Fruit fly (Drosophila melanogaster) whole organism, embryonic: ENCODE data around the gene Nep2.

Source experiments
- Bgb ChIP-seq: fragments of 200-800 bp; sonication (Bioruptor generic); IDR thresholded peaks from 2 replicates; pipeline ENCODE4 v1.3.6; 2022; ENCODE audit warnings: missing biosample characterization, missing genetic modification characterization; ENCODE audit not compliant: partially characterized antibody
- C15 ChIP-seq: fragments of 200-800 bp; sonication (Bioruptor generic); IDR thresholded peaks from 3 replicates; pipeline ENCODE4 v1.3.6; 2022; ENCODE audit warnings: missing biosample characterization, missing genetic modification characterization
- CG10654 ChIP-seq: fragments of 200-800 bp; sonication (Bioruptor generic); optimal IDR thresholded peaks from 2 replicates; lab custom pipeline; 2016; ENCODE audit warnings: missing biosample characterization, missing genetic modification characterization
- CG13287 ChIP-seq: fragments of 200-800 bp; sonication (Bioruptor generic); IDR thresholded peaks from 2 replicates; pipeline ENCODE4 v1.3.6; 2022; ENCODE audit warnings: missing biosample characterization, missing genetic modification characterization; ENCODE audit not compliant: partially characterized antibody
- CG14860 ChIP-seq: fragments of 200-800 bp; sonication (Bioruptor generic); IDR thresholded peaks from 3 replicates; pipeline ENCODE4 v1.3.6; 2022; ENCODE audit warnings: missing biosample characterization, missing genetic modification characterization; ENCODE audit not compliant: partially characterized antibody
- CG15514 ChIP-seq: fragments of 200-800 bp; sonication (Bioruptor generic); optimal IDR thresholded peaks from 3 replicates; lab custom pipeline; 2017; ENCODE audit warnings: missing biosample characterization, missing genetic modification characterization, mild to moderate bottlenecking, moderate library complexity, missing genetic modification reagents
- CG16779 ChIP-seq: fragments of 200-800 bp; sonication (Bioruptor generic); IDR thresholded peaks from 2 replicates; pipeline ENCODE4 v1.3.6; 2022; ENCODE audit warnings: missing biosample characterization, missing genetic modification characterization
- CG1832 ChIP-seq: fragments of 200-800 bp; sonication (Bioruptor generic); optimal IDR thresholded peaks from 2 replicates; lab custom pipeline; 2017; ENCODE audit warnings: missing biosample characterization, mild to moderate bottlenecking, missing genetic modification characterization, inconsistent platforms
- CG2120 ChIP-seq: fragments of 200-800 bp; sonication (Bioruptor generic); optimal IDR thresholded peaks from 3 replicates; lab custom pipeline; 2016; ENCODE audit warnings: missing biosample characterization, missing genetic modification characterization
- CG30020 ChIP-seq: fragments of 200-800 bp; optimal IDR thresholded peaks from 2 replicates; lab custom pipeline; 2019; ENCODE audit warnings: missing biosample characterization, mild to moderate bottlenecking, missing genetic modification characterization, moderate library complexity
- CG3407 ChIP-seq: fragments of 200-800 bp; sonication (Bioruptor generic); optimal IDR thresholded peaks from 2 replicates; lab custom pipeline; 2018; ENCODE audit warnings: missing biosample characterization, mild to moderate bottlenecking, missing genetic modification characterization
- CG34376 ChIP-seq: fragments of 200-800 bp; sonication (Bioruptor generic); optimal IDR thresholded peaks from 2 replicates; lab custom pipeline; 2018; ENCODE audit warnings: missing biosample characterization, mild to moderate bottlenecking, missing genetic modification characterization
- CG4282 ChIP-seq: fragments of 200-800 bp; sonication (Bioruptor generic); optimal IDR thresholded peaks from 2 replicates; lab custom pipeline; 2016; ENCODE audit warnings: missing biosample characterization, missing genetic modification characterization
- CG6765 ChIP-seq: fragments of 200-800 bp; sonication (Bioruptor generic); optimal IDR thresholded peaks from 3 replicates; lab custom pipeline; 2017; ENCODE audit warnings: missing biosample characterization, mild to moderate bottlenecking, missing genetic modification characterization
- CG7271 ChIP-seq: fragments of 200-800 bp; sonication (Bioruptor generic); optimal IDR thresholded peaks from 2 replicates; lab custom pipeline; 2018; ENCODE audit warnings: missing biosample characterization, mild to moderate bottlenecking, missing genetic modification characterization, moderate library complexity
- CG7963 ChIP-seq: fragments of 200-800 bp; sonication (Bioruptor generic); IDR thresholded peaks from 3 replicates; pipeline ENCODE4 v1.3.6; 2022; ENCODE audit warnings: missing biosample characterization, missing genetic modification characterization; ENCODE audit not compliant: partially characterized antibody
- CrebB ChIP-seq: fragments of 200-800 bp; sonication (Bioruptor generic); optimal IDR thresholded peaks from 3 replicates; lab custom pipeline; 2018; ENCODE audit warnings: missing biosample characterization, mild to moderate bottlenecking, missing genetic modification characterization
- D19B ChIP-seq: fragments of 200-800 bp; sonication (Bioruptor generic); optimal IDR thresholded peaks from 2 replicates; lab custom pipeline; 2017; ENCODE audit warnings: missing biosample characterization, mild to moderate bottlenecking, missing genetic modification characterization
- Dfd ChIP-seq, 2 experiments: fragments of >200 bp; optimal IDR thresholded peaks; 2 replicates each; lab custom pipeline; 2017; ENCODE audit warnings: missing biosample characterization in 2 of 2, missing genetic modification characterization in 2 of 2
- Dll ChIP-seq: fragments of 200-800 bp; sonication (Bioruptor generic); IDR thresholded peaks from 4 replicates; pipeline ENCODE4 v1.3.6; 2022; ENCODE audit warnings: missing biosample characterization, missing genetic modification characterization; ENCODE audit not compliant: partially characterized antibody
- Lpt ChIP-seq: fragments of >200 bp; optimal IDR thresholded peaks from 2 replicates; lab custom pipeline; 2018; ENCODE audit warnings: missing biosample characterization, missing genetic modification characterization
- Nf-YC ChIP-seq: fragments of 200-800 bp; optimal IDR thresholded peaks from 3 replicates; lab custom pipeline; 2019; ENCODE audit warnings: missing biosample characterization, mild to moderate bottlenecking, missing genetic modification characterization, moderate library complexity
- Oaz ChIP-seq: fragments of 200-800 bp; sonication (Bioruptor generic); IDR thresholded peaks from 2 replicates; pipeline ENCODE4 v1.3.6; 2022; ENCODE audit warnings: missing biosample characterization, missing genetic modification characterization
- Pdp1 ChIP-seq, 2 experiments: fragments of 200-800 bp; sonication (Bioruptor generic); optimal IDR thresholded peaks; 3 replicates each; lab custom pipeline; 2016; ENCODE audit warnings: missing biosample characterization in 2 of 2, missing genetic modification characterization in 2 of 2, mild to moderate bottlenecking in 1 of 2, moderate library complexity in 1 of 2
- Rfx ChIP-seq: fragments of 200-800 bp; sonication (Bioruptor generic); IDR thresholded peaks from 2 replicates; pipeline ENCODE4 v1.3.6; 2022; ENCODE audit warnings: missing biosample characterization, missing genetic modification characterization
- Rx ChIP-seq: fragments of 200-800 bp; sonication (Bioruptor generic); IDR thresholded peaks from 2 replicates; pipeline ENCODE4 v1.3.6; 2022; ENCODE audit warnings: missing biosample characterization, missing genetic modification characterization
- Scr ChIP-seq: fragments of 200-800 bp; sonication (Bioruptor generic); IDR thresholded peaks from 2 replicates; pipeline ENCODE4 v1.3.6; 2022; ENCODE audit warnings: missing biosample characterization, missing genetic modification characterization; ENCODE audit not compliant: partially characterized antibody
- Sin3A ChIP-seq: fragments of >200 bp; optimal IDR thresholded peaks from 2 replicates; lab custom pipeline; 2018
- Usf ChIP-seq: fragments of 200-800 bp; sonication (Bioruptor generic); optimal IDR thresholded peaks from 2 replicates; lab custom pipeline; 2017; ENCODE audit warnings: missing genotype, missing biosample characterization, missing genetic modification characterization
- ab ChIP-seq: fragments of 200-800 bp; sonication (Bioruptor generic); optimal IDR thresholded peaks from 2 replicates; lab custom pipeline; 2016; ENCODE audit warnings: missing biosample characterization, missing genetic modification characterization
- ac ChIP-seq: fragments of 200-800 bp; sonication (Bioruptor generic); optimal IDR thresholded peaks from 3 replicates; lab custom pipeline; 2017; ENCODE audit warnings: missing biosample characterization, mild to moderate bottlenecking, missing genetic modification characterization
- al ChIP-seq: fragments of 200-800 bp; sonication (Bioruptor generic); IDR thresholded peaks from 2 replicates; pipeline ENCODE4 v1.3.6; 2022; ENCODE audit warnings: missing biosample characterization, missing genetic modification characterization
- cg ChIP-seq: fragments of 200-800 bp; sonication (Bioruptor generic); optimal IDR thresholded peaks from 3 replicates; lab custom pipeline; 2019; ENCODE audit warnings: missing biosample characterization, mild to moderate bottlenecking, missing genetic modification characterization, moderate library complexity
- crp ChIP-seq, 2 experiments: fragments of 200-800 bp; sonication (Bioruptor generic); optimal IDR thresholded peaks; 2 replicates in 1 of 2; 3 replicates in 1 of 2; lab custom pipeline; 2017; ENCODE audit warnings: missing biosample characterization in 2 of 2, missing genetic modification characterization in 2 of 2, mild to moderate bottlenecking in 1 of 2, moderate library complexity in 1 of 2
- disco-r ChIP-seq: fragments of 200-800 bp; sonication (Bioruptor generic); optimal IDR thresholded peaks from 2 replicates; lab custom pipeline; 2016; ENCODE audit warnings: missing biosample characterization, missing genetic modification characterization
- dmrt11E ChIP-seq: fragments of 200-800 bp; sonication (Bioruptor generic); optimal IDR thresholded peaks from 3 replicates; lab custom pipeline; 2018; ENCODE audit warnings: missing biosample characterization, mild to moderate bottlenecking, missing genetic modification characterization, moderate library complexity
- dysf ChIP-seq: fragments of 200-800 bp; sonication (Bioruptor generic); IDR thresholded peaks from 3 replicates; pipeline ENCODE4 v1.3.6; 2022; ENCODE audit warnings: missing biosample characterization, missing genetic modification characterization
- eve ChIP-seq, 2 experiments: fragments of >200 bp; optimal IDR thresholded peaks; 2 replicates each; lab custom pipeline; 2017; ENCODE audit warnings: missing biosample characterization in 2 of 2, missing genetic modification characterization in 2 of 2
- fu2 ChIP-seq: fragments of 200-800 bp; sonication (Bioruptor generic); optimal IDR thresholded peaks from 2 replicates; lab custom pipeline; 2016; ENCODE audit warnings: missing biosample characterization, missing genetic modification characterization
- grau ChIP-seq: fragments of 200-800 bp; optimal IDR thresholded peaks from 3 replicates; lab custom pipeline; 2019; ENCODE audit warnings: missing biosample characterization, mild to moderate bottlenecking, missing genetic modification characterization, moderate library complexity
- nerfin-1 ChIP-seq: fragments of 200-800 bp; sonication (Bioruptor generic); optimal IDR thresholded peaks from 3 replicates; lab custom pipeline; 2019; ENCODE audit warnings: missing biosample characterization, mild to moderate bottlenecking, missing genetic modification characterization, moderate library complexity
- nerfin-2 ChIP-seq: fragments of 200-800 bp; sonication (Bioruptor generic); IDR thresholded peaks from 2 replicates; pipeline ENCODE4 v1.3.6; 2022; ENCODE audit warnings: missing biosample characterization, missing genetic modification characterization; ENCODE audit not compliant: partially characterized antibody
- pfk ChIP-seq: fragments of 200-800 bp; sonication (Bioruptor generic); optimal IDR thresholded peaks from 2 replicates; lab custom pipeline; 2018; ENCODE audit warnings: missing biosample characterization, mild to moderate bottlenecking, missing genetic modification characterization, moderate library complexity
- psq ChIP-seq: fragments of 200-800 bp; sonication (Bioruptor generic); optimal IDR thresholded peaks from 2 replicates; lab custom pipeline; 2017; ENCODE audit warnings: missing biosample characterization, missing genetic modification characterization
- repo ChIP-seq: fragments of 200-800 bp; sonication (Bioruptor generic); optimal IDR thresholded peaks from 2 replicates; lab custom pipeline; 2016; ENCODE audit warnings: missing biosample characterization, missing genetic modification characterization
- tgo ChIP-seq: fragments of 200-800 bp; sonication (Bioruptor generic); IDR thresholded peaks from 3 replicates; pipeline ENCODE4 v1.3.6; 2022; ENCODE audit warnings: missing biosample characterization, missing genetic modification characterization
- toy ChIP-seq: fragments of 200-800 bp; sonication (Bioruptor generic); IDR thresholded peaks from 2 replicates; pipeline ENCODE4 v1.3.6; 2022; ENCODE audit warnings: missing biosample characterization, missing genetic modification characterization
- twi ChIP-seq: fragments of 200-800 bp; optimal IDR thresholded peaks from 2 replicates; lab custom pipeline; 2019; ENCODE audit warnings: missing biosample characterization, mild to moderate bottlenecking, missing genetic modification characterization, moderate library complexity
- vvl ChIP-seq: fragments of 200-800 bp; sonication (Bioruptor generic); IDR thresholded peaks from 2 replicates; pipeline ENCODE4 v1.3.6; 2022; ENCODE audit warnings: missing biosample characterization, missing genetic modification characterization
- zen ChIP-seq: fragments of 200-800 bp; sonication (Bioruptor generic); optimal IDR thresholded peaks from 3 replicates; lab custom pipeline; 2018; ENCODE audit warnings: missing biosample characterization, mild to moderate bottlenecking, missing genetic modification characterization, moderate library complexity

Nep2 gene

dm6 chr3R:4706055-4706454, 25.6 kb downstream of the Nep2 start:
- TF ChIP-seq ab (GFP tag; lab: Kevin White, UChicago) (no peak), psq (no peak), Rfx (GFP tag; lab: Robert Waterston, UW) (no peak), CG4282 (GFP tag; lab: Kevin White, UChicago) (no peak), twi (tag; lab: Kevin White, UChicago) (no peak), CG13287 (GFP tag; lab: Robert Waterston, UW) (no peak), repo (no peak), nerfin-2 (GFP tag; lab: Robert Waterston, UW) (no peak), Dfd (GFP tag; optimal IDR thresholded peaks at IDR 0.05; lab: Kevin White, UChicago) (no peak), Oaz (GFP tag; lab: Robert Waterston, UW) (no peak), fu2 (GFP tag; lab: Kevin White, UChicago) (no peak), zen (tag; lab: Kevin White, UChicago) (no peak), crp (GFP tag; optimal IDR thresholded peaks at IDR 0.05; lab: Kevin White, UChicago) (no peak), vvl (GFP tag; lab: Robert Waterston, UW) (no peak), CG1832 (GFP tag; lab: Kevin White, UChicago) (no peak), toy (GFP tag; lab: Robert Waterston, UW) (no peak), CG3407 (no peak), Lpt (GFP tag; lab: Kevin White, UChicago) (no peak), eve (GFP tag; optimal IDR thresholded peaks at IDR 0.05; lab: Kevin White, UChicago) (no peak)

dm6 chr3R:4705167-4705566, 26.5 kb downstream of the Nep2 start:
- no peak for TF ChIP-seq ac (GFP tag; lab: Kevin White, UChicago)
- TF ChIP-seq tgo (GFP tag; lab: Robert Waterston, UW): no peak
- no peak for TF ChIP-seq grau (tag; lab: Kevin White, UChicago)
- TF ChIP-seq Scr (GFP tag; lab: Robert Waterston, UW): peak; percentile 22; the same call in 1 of the 2 replicates
- no peak for TF ChIP-seq CG16779 (GFP tag; lab: Robert Waterston, UW)
- 0 out of 3 replicates have a peak, but pooled peaks have one; percentile 16 for TF ChIP-seq CG14860
- TF ChIP-seq CG30020: no peak
- no peak for TF ChIP-seq fu2 (GFP tag; lab: Kevin White, UChicago)
- no peak for TF ChIP-seq CG7271 (tag; lab: Kevin White, UChicago)
- TF ChIP-seq disco-r (GFP tag; lab: Kevin White, UChicago): no peak
- TF ChIP-seq C15 (GFP tag; lab: Robert Waterston, UW): no peak
- no peak for TF ChIP-seq toy (GFP tag; lab: Robert Waterston, UW)
- TF ChIP-seq CG15514: no peak
- TF ChIP-seq cg (GFP tag; lab: Kevin White, UChicago): no peak
- no peak for TF ChIP-seq CG10654 (GFP tag; lab: Kevin White, UChicago)
- TF ChIP-seq CG4282 (GFP tag; lab: Kevin White, UChicago): no peak
- no peak for TF ChIP-seq Usf (GFP tag; lab: Kevin White, UChicago)
- TF ChIP-seq Nf-YC (tag; lab: Kevin White, UChicago): no peak
- no peak for TF ChIP-seq dmrt11E (tag; lab: Kevin White, UChicago)
- TF ChIP-seq nerfin-1 (tag; lab: Kevin White, UChicago): no peak
- TF ChIP-seq Pdp1 (GFP tag; optimal IDR thresholded peaks at IDR 0.05; lab: Kevin White, UChicago): no peak
- no peak for TF ChIP-seq pfk (GFP tag; lab: Kevin White, UChicago)
- TF ChIP-seq dysf (GFP tag; lab: Robert Waterston, UW): no peak
- no peak for TF ChIP-seq CG34376
- TF ChIP-seq al (GFP tag; lab: Robert Waterston, UW): no peak
- TF ChIP-seq CrebB (tag; lab: Kevin White, UChicago): no peak
- no peak for TF ChIP-seq CG2120 (GFP tag; lab: Kevin White, UChicago)
- TF ChIP-seq CG6765 (GFP tag; lab: Kevin White, UChicago): no peak
- TF ChIP-seq Sin3A (lab: Kevin White, UChicago): no peak
- no peak for TF ChIP-seq Dll
- no peak for TF ChIP-seq Rx (GFP tag; lab: Robert Waterston, UW)
- no peak for TF ChIP-seq D19B (GFP tag; lab: Kevin White, UChicago)
- TF ChIP-seq CG7963 (GFP tag; lab: Robert Waterston, UW): peak; percentile 61; the same call in 2 of the 3 replicates
- peak; percentile 77 for TF ChIP-seq Bgb (GFP tag; lab: Robert Waterston, UW)
